Fruit fly (Drosophila melanogaster): ENCODE results near the gene CG42705.

The CG42705 gene

dm6 chrX:7413569-7413968 lies at the start of gene CG42705:
TSS of gene CG42705 (plus strand) at chrX:7413869.
- TF ChIP-seq pan (optimal IDR thresholded peaks at IDR 0.05) (no peak), usp (GFP tag; optimal IDR thresholded peaks at IDR 0.05) (no peak), CG8478 (optimal IDR thresholded peaks at IDR 0.05) (no peak), EcR (GFP tag; optimal IDR thresholded peaks at IDR 0.05) (no peak), psq (optimal IDR thresholded peaks at IDR 0.05) (no peak), Dll (optimal IDR thresholded peaks at IDR 0.05) (no peak)

- no peak for TF ChIP-seq pan (optimal IDR thresholded peaks at IDR 0.05)
- TF ChIP-seq Dll (optimal IDR thresholded peaks at IDR 0.05) = no peak
- TF ChIP-seq usp (GFP tag; optimal IDR thresholded peaks at IDR 0.05) = no peak
- TF ChIP-seq CG8478 (optimal IDR thresholded peaks at IDR 0.05) = no peak
- no peak for TF ChIP-seq psq (optimal IDR thresholded peaks at IDR 0.05)
- TF ChIP-seq EcR (GFP tag; optimal IDR thresholded peaks at IDR 0.05) = no peak
Measured at dm6 chrX:7368361-7368760, 45.3 kb upstream of the CG42705 start.

DNA sequence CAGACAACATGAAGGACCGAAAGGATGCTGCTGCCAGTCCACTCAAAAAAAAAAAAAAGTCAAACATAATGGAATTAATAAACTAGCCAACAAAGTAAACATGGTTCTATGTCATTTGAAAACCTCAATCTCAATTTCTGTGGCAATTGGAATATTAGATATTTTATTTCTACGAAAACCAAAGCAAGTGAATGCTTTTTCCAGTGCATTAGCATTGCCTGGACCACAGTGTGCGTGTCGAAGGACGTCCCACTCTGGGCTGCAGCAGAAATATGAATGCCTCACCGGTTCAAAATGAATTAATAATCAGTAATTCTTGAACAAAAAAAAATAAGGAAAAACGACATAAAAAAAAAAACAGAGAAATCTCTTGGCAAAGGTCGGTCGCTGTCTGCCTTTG lies 41.2 kb upstream of the CG42705 start:
- TF ChIP-seq psq (optimal IDR thresholded peaks at IDR 0.05) = no peak
- TF ChIP-seq EcR (GFP tag; optimal IDR thresholded peaks at IDR 0.05) = no peak
- no peak for TF ChIP-seq CG8478 (optimal IDR thresholded peaks at IDR 0.05)
- no peak for TF ChIP-seq pan (optimal IDR thresholded peaks at IDR 0.05)
- no peak for TF ChIP-seq Dll (optimal IDR thresholded peaks at IDR 0.05)
- TF ChIP-seq usp (GFP tag; optimal IDR thresholded peaks at IDR 0.05) = no peak

DNA sequence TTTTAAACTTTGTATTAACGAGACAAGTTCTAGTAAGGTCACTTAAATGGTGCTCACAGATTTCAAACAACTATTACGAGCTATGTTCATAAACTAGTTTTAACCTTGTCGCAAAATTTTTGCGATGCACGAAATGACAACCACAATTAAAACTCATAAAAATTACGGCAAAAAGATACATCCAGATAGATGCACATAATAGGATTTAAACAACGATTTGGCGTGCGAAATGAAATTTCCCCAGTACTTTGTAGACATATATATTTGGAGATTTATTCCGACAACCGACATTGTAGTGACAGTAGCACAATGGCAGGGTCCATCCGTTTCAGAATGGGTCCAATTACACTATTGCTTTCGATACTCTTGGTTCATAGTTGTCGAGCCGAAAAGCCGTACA lies 35.8 kb upstream of the CG42705 start, which contains the start of gene CheA7a:
CheA7a (plus strand) TSS at position 301 of the 400 bp plus-strand sequence.
- TF ChIP-seq Dll (optimal IDR thresholded peaks at IDR 0.05) (no peak), EcR (GFP tag; optimal IDR thresholded peaks at IDR 0.05) (no peak), psq (optimal IDR thresholded peaks at IDR 0.05) (no peak), CG8478 (optimal IDR thresholded peaks at IDR 0.05) (no peak), pan (optimal IDR thresholded peaks at IDR 0.05) (no peak), usp (GFP tag; optimal IDR thresholded peaks at IDR 0.05) (no peak)

- no peak for TF ChIP-seq usp (GFP tag; optimal IDR thresholded peaks at IDR 0.05)
- no peak for TF ChIP-seq Dll (optimal IDR thresholded peaks at IDR 0.05)
- no peak for TF ChIP-seq CG8478 (optimal IDR thresholded peaks at IDR 0.05)
- no peak for TF ChIP-seq EcR (GFP tag; optimal IDR thresholded peaks at IDR 0.05)
- TF ChIP-seq pan (optimal IDR thresholded peaks at IDR 0.05) = no peak
- no peak for TF ChIP-seq psq (optimal IDR thresholded peaks at IDR 0.05)
Measured at dm6 chrX:7379569-7379968, 34.1 kb upstream of the CG42705 start.

DNA sequence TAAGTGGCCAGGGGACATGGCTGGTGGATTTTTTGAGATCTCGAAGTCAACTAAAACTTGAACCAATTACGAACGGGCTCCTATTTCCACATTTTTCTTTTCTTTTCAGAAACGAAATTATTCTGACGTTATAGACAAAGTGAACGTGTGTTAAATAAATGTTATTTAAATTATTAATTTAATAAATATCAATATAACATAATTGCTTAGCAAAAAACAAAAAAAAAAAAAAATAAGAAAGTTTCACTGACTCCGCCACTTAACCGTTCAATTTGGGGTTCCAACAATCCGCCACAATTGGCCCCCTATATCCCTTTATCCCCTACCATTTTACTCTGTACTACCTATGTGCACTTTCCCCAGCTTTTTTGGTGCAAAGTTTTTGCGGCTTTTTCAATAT lies 30.8 kb upstream of the CG42705 start, which contains the start of gene CG42781:
CG42781 (minus strand) TSS at position 101 of the 400 bp plus-strand sequence.
- TF ChIP-seq Dll (optimal IDR thresholded peaks at IDR 0.05) = no peak
- no peak for TF ChIP-seq psq (optimal IDR thresholded peaks at IDR 0.05)

dm6 chrX:7403074-7403473 lies 10.6 kb upstream of the CG42705 start, which contains the start of gene CG15035:
TSS of gene CG15035 (minus strand) at chrX:7403174.
- TF ChIP-seq psq (optimal IDR thresholded peaks at IDR 0.05) (no peak), pan (optimal IDR thresholded peaks at IDR 0.05) (no peak), CG8478 (optimal IDR thresholded peaks at IDR 0.05) (no peak), usp (GFP tag; optimal IDR thresholded peaks at IDR 0.05) (no peak), EcR (GFP tag; optimal IDR thresholded peaks at IDR 0.05) (no peak), Dll (optimal IDR thresholded peaks at IDR 0.05) (no peak)

DNA sequence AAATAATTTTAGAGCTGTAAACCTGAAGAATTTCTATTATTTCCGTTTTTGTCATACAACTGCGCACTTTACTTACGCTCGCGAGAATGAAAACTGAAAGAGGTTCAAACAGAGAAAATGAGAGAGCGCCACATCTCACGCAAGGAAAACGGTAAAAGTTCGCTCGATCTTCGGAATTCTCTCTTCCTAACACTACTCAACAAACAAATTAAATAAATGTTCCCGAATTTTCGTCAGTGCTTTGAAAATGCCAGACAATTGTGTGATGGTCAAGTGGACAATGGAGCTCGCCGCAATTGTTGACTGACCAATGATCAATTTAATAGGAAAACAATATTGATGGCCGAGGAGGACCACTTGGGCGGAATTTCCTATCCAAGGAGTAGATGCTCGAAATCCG lies 8.0 kb upstream of the CG42705 start, which contains the start of gene CG1677:
CG1677 (minus strand) TSS at position 101 of the 400 bp plus-strand sequence.
- no peak for TF ChIP-seq CG8478 (optimal IDR thresholded peaks at IDR 0.05)
- no peak for TF ChIP-seq psq (optimal IDR thresholded peaks at IDR 0.05)
- TF ChIP-seq Dll (optimal IDR thresholded peaks at IDR 0.05) = no peak
- no peak for TF ChIP-seq pan (optimal IDR thresholded peaks at IDR 0.05)
- TF ChIP-seq usp (GFP tag; optimal IDR thresholded peaks at IDR 0.05) = no peak
- no peak for TF ChIP-seq EcR (GFP tag; optimal IDR thresholded peaks at IDR 0.05)

- TF ChIP-seq Dll (optimal IDR thresholded peaks at IDR 0.05) (no peak), usp (GFP tag; optimal IDR thresholded peaks at IDR 0.05) (no peak), pan (optimal IDR thresholded peaks at IDR 0.05) (no peak)
Measured at dm6 chrX:7406908-7407307, 6.8 kb upstream of the CG42705 start, which contains the start of gene CG32727. TSS of gene CG32727 (plus strand) at chrX:7407208.

DNA sequence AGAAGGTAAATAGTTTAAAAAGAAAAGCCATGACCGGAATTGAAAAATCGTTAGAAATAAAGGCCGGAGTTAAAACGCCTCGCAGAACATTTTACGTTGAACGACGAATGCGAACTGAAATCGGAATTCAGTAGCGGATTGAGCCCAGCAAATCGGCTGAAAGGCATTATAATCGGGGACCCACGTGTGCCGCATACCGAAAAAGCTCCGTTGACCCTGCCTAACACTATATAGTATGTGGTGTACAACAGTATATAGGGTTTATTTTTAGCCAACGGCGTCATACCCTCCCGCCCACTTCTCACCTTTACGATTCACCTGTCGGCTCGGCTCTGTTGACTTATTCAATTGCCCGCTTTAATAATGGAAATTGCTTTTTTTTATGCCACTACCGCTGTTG lies 1.9 kb upstream of the CG42705 start, which contains the start of gene CG42246:
CG42246 (minus strand) TSS at position 101 of the 400 bp plus-strand sequence.
- TF ChIP-seq EcR (GFP tag; optimal IDR thresholded peaks at IDR 0.05) (no peak), Dll (optimal IDR thresholded peaks at IDR 0.05) (no peak), CG8478 (optimal IDR thresholded peaks at IDR 0.05) (no peak), pan (optimal IDR thresholded peaks at IDR 0.05) (no peak), usp (GFP tag; optimal IDR thresholded peaks at IDR 0.05) (no peak), psq (optimal IDR thresholded peaks at IDR 0.05) (no peak)

DNA sequence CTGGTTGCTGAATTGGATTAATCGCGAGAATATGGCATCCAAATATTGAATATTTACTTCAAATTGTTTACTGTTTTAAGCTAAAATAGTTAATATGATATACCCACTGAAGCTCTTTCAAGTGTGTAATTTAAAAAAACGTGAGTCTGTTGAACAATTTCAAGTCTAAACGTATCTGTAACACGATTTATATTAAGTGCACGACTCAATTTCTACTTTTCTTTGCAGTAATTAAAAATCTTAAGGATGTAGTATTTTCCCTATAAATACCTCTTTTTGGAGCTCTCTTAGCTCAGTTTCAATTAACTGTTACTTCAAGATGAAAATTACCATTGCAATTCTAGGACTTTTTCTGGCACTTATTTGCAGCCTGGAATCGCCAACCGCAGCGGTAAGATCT lies 1.3 kb upstream of the CG42705 start, which contains the start of gene CG42704:
CG42704 (plus strand) TSS at position 301 of the 400 bp plus-strand sequence.
- TF ChIP-seq pan (optimal IDR thresholded peaks at IDR 0.05) (no peak), CG8478 (optimal IDR thresholded peaks at IDR 0.05) (no peak)

DNA sequence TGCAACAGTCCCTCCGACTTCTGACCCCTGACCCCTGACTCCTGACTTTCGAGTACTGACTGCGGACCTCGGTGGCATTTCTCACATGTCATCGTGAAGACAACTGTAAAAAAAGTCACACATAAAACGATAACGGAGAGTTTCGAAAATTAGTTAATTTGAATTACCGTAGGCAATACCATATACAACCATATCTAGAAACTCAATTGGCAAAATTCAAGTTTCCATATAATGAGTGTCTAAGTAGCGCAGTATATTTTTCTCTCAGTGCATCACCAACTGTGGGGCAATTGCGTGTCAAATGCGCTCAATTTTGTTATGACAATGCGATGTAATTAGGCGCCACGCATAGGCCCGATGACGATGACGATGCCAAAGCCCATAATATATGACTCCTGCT lies 1.4 kb downstream of the CG42705 start:
- no peak for TF ChIP-seq Dll (optimal IDR thresholded peaks at IDR 0.05)
- TF ChIP-seq CG8478 (optimal IDR thresholded peaks at IDR 0.05) = no peak
- TF ChIP-seq EcR (GFP tag; optimal IDR thresholded peaks at IDR 0.05) = no peak
- no peak for TF ChIP-seq psq (optimal IDR thresholded peaks at IDR 0.05)
- no peak for TF ChIP-seq usp (GFP tag; optimal IDR thresholded peaks at IDR 0.05)
- TF ChIP-seq pan (optimal IDR thresholded peaks at IDR 0.05) = no peak

DNA sequence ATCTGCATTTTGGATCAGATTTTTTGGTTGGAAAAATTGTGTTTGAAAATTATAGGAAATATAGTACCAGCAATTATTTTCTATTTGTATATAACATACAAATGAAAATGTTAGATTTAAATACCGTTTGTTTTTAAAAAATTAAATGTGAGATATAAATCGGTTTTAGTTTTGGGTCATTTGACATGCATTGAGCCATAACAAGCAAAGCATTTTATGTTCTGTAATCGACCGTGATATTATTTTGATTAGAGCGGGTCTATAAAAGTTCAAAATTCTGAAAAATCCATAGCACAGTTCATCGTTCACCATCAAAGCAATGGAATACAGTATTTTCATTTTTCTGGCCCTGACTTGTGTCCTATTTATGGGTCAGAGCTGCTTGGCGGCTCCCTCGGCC lies 3.3 kb downstream of the CG42705 start, which contains the start of gene CG34337:
CG34337 (plus strand) TSS at position 301 of the 400 bp plus-strand sequence.
- no peak for TF ChIP-seq pan (optimal IDR thresholded peaks at IDR 0.05)
- no peak for TF ChIP-seq usp (GFP tag; optimal IDR thresholded peaks at IDR 0.05)
- TF ChIP-seq psq (optimal IDR thresholded peaks at IDR 0.05) = no peak
- no peak for TF ChIP-seq CG8478 (optimal IDR thresholded peaks at IDR 0.05)
- TF ChIP-seq Dll (optimal IDR thresholded peaks at IDR 0.05) = no peak
- TF ChIP-seq EcR (GFP tag; optimal IDR thresholded peaks at IDR 0.05) = no peak

Measured in whole organism.